ENCODE assay signal across 2 worm cellular contexts in the genomic region with DNA sequence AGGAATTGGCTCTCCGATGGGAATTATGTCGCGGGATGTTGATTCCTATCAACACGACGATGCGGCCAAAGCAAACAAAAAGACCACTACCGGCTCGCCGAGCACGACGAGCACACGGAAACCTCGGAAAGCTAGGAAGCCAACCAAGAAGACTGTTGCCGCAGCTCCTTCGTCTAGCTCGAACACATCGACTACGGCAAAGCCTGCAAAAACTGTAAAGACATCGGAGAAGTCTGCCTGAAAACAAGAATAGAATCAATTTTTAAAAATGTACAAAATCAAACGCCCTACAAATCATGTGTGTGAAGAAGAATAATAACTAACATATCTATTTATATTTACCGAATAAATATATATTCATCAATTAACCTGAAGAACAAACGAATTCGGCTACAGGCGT.
TF ChIP-seq lines count a peak whose summit lies in the region.

No protein-coding gene starts in this region.

TF ChIP-seq in whole organism, L4 larva, 104 proteins besides CTCF, POLR2A, EP300 and RAD21 (continued from another document):
- TF ChIP-seq nhr-77 (tag; optimal IDR thresholded peaks at IDR 0.05; lab: Kevin White, UChicago) (no peak), dmd-9 (GFP tag; IDR thresholded peaks at IDR 0.05; lab: Robert Waterston, UW) (no peak), madf-5 (GFP tag; IDR thresholded peaks at IDR 0.05; lab: Robert Waterston, UW) (no peak), mes-2 (tag; optimal IDR thresholded peaks at IDR 0.05; lab: Kevin White, UChicago; ENCODE audit: poor library complexity, severe bottlenecking) (peak; percentile 22), mdl-1 (tag; optimal IDR thresholded peaks at IDR 0.05; lab: Kevin White, UChicago) (no peak), aha-1 (tag; lab: Kevin White, UChicago) (peak; percentile 91)
TF ChIP-seq in whole organism, L4 larva: peak in this region for 9.

TF ChIP-seq in whole organism, young adult, 124 proteins besides CTCF, POLR2A, EP300 and RAD21 (continued from another document):
- TF ChIP-seq ceh-27 (GFP tag; optimal IDR thresholded peaks at IDR 0.05; lab: Kevin White, UChicago) (no peak), zfh-2 (GFP tag; conservative IDR thresholded peaks at IDR 0.05; lab: Robert Waterston, UW) (no peak), D2030.7 (GFP tag; IDR thresholded peaks at IDR 0.05; lab: Robert Waterston, UW) (peak; percentile 15; the same call in 1 of the 2 replicates), rcor-1 (GFP tag; IDR thresholded peaks at IDR 0.05; lab: Robert Waterston, UW) (no peak), snpc-1.3 (tag; optimal IDR thresholded peaks at IDR 0.05; lab: Kevin White, UChicago; ENCODE audit: insufficient read depth) (peak; percentile 66), rpc-1 (optimal IDR thresholded peaks at IDR 0.05; lab: Kevin White, UChicago) (no peak), rpc-1 (tag; optimal IDR thresholded peaks at IDR 0.05; lab: Kevin White, UChicago) (no peak), K11D2.4 (GFP tag; IDR thresholded peaks at IDR 0.05; lab: Robert Waterston, UW) (no peak), ceh-58 (GFP tag; IDR thresholded peaks at IDR 0.05; lab: Robert Waterston, UW) (no peak), fkh-3 (tag; optimal IDR thresholded peaks at IDR 0.05; lab: Kevin White, UChicago) (no peak), F10E7.11 (tag; optimal IDR thresholded peaks at IDR 0.05; lab: Kevin White, UChicago) (peak; percentile 16), cebp-1 (GFP tag; IDR thresholded peaks at IDR 0.05; lab: Robert Waterston, UW) (no peak), cebp-1 (tag; optimal IDR thresholded peaks at IDR 0.05; lab: Kevin White, UChicago) (peak; percentile 4), unc-62 (GFP tag; optimal IDR thresholded peaks at IDR 0.05; lab: Kevin White, UChicago) (no peak), lin-26 (GFP tag; IDR thresholded peaks at IDR 0.05; lab: Robert Waterston, UW) (peak; percentile 51; the same call in 1 of the 2 replicates), madf-6 (GFP tag; IDR thresholded peaks at IDR 0.05; lab: Robert Waterston, UW) (peak; percentile 50; the same call in 1 of the 2 replicates), F49E8.2 (tag; optimal IDR thresholded peaks at IDR 0.05; lab: Kevin White, UChicago; ENCODE audit: insufficient read depth) (peak; percentile 3), gei-17 (GFP tag; optimal IDR thresholded peaks at IDR 0.05; lab: Kevin White, UChicago) (no peak), C06A6.2 (GFP tag; conservative IDR thresholded peaks at IDR 0.05; lab: Robert Waterston, UW) (no peak), cebp-2 (GFP tag; IDR thresholded peaks at IDR 0.05; lab: Robert Waterston, UW) (no peak), madf-3 (GFP tag; IDR thresholded peaks at IDR 0.05; lab: Robert Waterston, UW) (peak; percentile 26; the same call in 1 of the 2 replicates), nhr-120 (GFP tag; IDR thresholded peaks at IDR 0.05; lab: Robert Waterston, UW) (no peak), F55B11.4 (tag; optimal IDR thresholded peaks at IDR 0.05; lab: Kevin White, UChicago; ENCODE audit: borderline replicate concordance, insufficient read depth) (no peak), F22D6.2 (tag; optimal IDR thresholded peaks at IDR 0.05; lab: Kevin White, UChicago) (no peak), lsl-1 (GFP tag; optimal IDR thresholded peaks at IDR 0.05; lab: Kevin White, UChicago) (peak; percentile 17), nfyb-1 (GFP tag; IDR thresholded peaks at IDR 0.05; lab: Robert Waterston, UW) (no peak), xnd-1 (tag; optimal IDR thresholded peaks at IDR 0.05; lab: Kevin White, UChicago) (peak; percentile 1), attf-5 (GFP tag; optimal IDR thresholded peaks at IDR 0.05; lab: Kevin White, UChicago) (no peak), F57C9.4 (tag; optimal IDR thresholded peaks at IDR 0.05; lab: Kevin White, UChicago) (no peak), athp-1 (tag; optimal IDR thresholded peaks at IDR 0.05; lab: Kevin White, UChicago) (peak; percentile 63), bed-2 (GFP tag; IDR thresholded peaks at IDR 0.05; lab: Robert Waterston, UW) (no peak), ztf-25 (GFP tag; IDR thresholded peaks at IDR 0.05; lab: Robert Waterston, UW) (no peak), egl-44 (GFP tag; IDR thresholded peaks at IDR 0.05; lab: Robert Waterston, UW) (no peak), madf-10 (tag; optimal IDR thresholded peaks at IDR 0.05; lab: Kevin White, UChicago) (no peak), unc-130 (GFP tag; optimal IDR thresholded peaks at IDR 0.05; lab: Kevin White, UChicago) (peak; percentile 38), rec-8 (tag; optimal IDR thresholded peaks at IDR 0.05; lab: Kevin White, UChicago) (no peak), nhr-80 (tag; optimal IDR thresholded peaks at IDR 0.05; lab: Kevin White, UChicago) (no peak), sea-2 (GFP tag; IDR thresholded peaks at IDR 0.05; lab: Robert Waterston, UW) (no peak), Y79H2A.3 (GFP tag; conservative IDR thresholded peaks at IDR 0.05; lab: Robert Waterston, UW) (0 out of 2 replicates have a peak, but pooled peaks have one; percentile 52), snpc-1.1 (tag; optimal IDR thresholded peaks at IDR 0.05; lab: Kevin White, UChicago; ENCODE audit: insufficient read depth) (peak; percentile 65), ztf-22 (GFP tag; optimal IDR thresholded peaks at IDR 0.05; lab: Kevin White, UChicago) (no peak), F37B4.10 (GFP tag; IDR thresholded peaks at IDR 0.05; lab: Robert Waterston, UW) (no peak), Y53G8AR.9 (GFP tag; conservative IDR thresholded peaks at IDR 0.05; lab: Robert Waterston, UW) (0 out of 2 replicates have a peak, but pooled peaks have one; percentile 49), nhr-90 (tag; optimal IDR thresholded peaks at IDR 0.05; lab: Kevin White, UChicago) (no peak), let-526 (GFP tag; IDR thresholded peaks at IDR 0.05; lab: Robert Waterston, UW) (no peak), bed-1 (GFP tag; IDR thresholded peaks at IDR 0.05; lab: Robert Waterston, UW) (no peak), ztf-6 (GFP tag; IDR thresholded peaks at IDR 0.05; lab: Robert Waterston, UW) (no peak), ztf-3 (GFP tag; optimal IDR thresholded peaks at IDR 0.05; lab: Kevin White, UChicago) (no peak), Y67H2A.10 (GFP tag; conservative IDR thresholded peaks at IDR 0.05; lab: Robert Waterston, UW) (no peak), C17E4.6 (GFP tag; IDR thresholded peaks at IDR 0.05; lab: Robert Waterston, UW) (no peak), F39B2.1 (GFP tag; IDR thresholded peaks at IDR 0.05; lab: Robert Waterston, UW) (no peak), F52B5.7 (tag; optimal IDR thresholded peaks at IDR 0.05; lab: Kevin White, UChicago) (no peak), K12H6.12 (tag; optimal IDR thresholded peaks at IDR 0.05; lab: Kevin White, UChicago) (no peak), sptf-2 (GFP tag; optimal IDR thresholded peaks at IDR 0.05; lab: Kevin White, UChicago) (no peak), let-607 (tag; optimal IDR thresholded peaks at IDR 0.05; lab: Kevin White, UChicago) (no peak), hrde-1 (tag; optimal IDR thresholded peaks at IDR 0.05; lab: Kevin White, UChicago; ENCODE audit: borderline replicate concordance) (peak; percentile 94), dpl-1 (GFP tag; optimal IDR thresholded peaks at IDR 0.05; lab: Kevin White, UChicago) (no peak), zim-3 (tag; optimal IDR thresholded peaks at IDR 0.05; lab: Kevin White, UChicago) (no peak), egl-18 (GFP tag; IDR thresholded peaks at IDR 0.05; lab: Robert Waterston, UW) (no peak), pbrm-1 (GFP tag; IDR thresholded peaks at IDR 0.05; lab: Robert Waterston, UW) (no peak; the same call in 1 of the 2 replicates), T07F8.4 (tag; optimal IDR thresholded peaks at IDR 0.05; lab: Kevin White, UChicago) (no peak), ets-4 (GFP tag; optimal IDR thresholded peaks at IDR 0.05; lab: Kevin White, UChicago) (no peak), T26A5.8 (tag; optimal IDR thresholded peaks at IDR 0.05; lab: Kevin White, UChicago) (no peak), ztf-28 (GFP tag; IDR thresholded peaks at IDR 0.05; lab: Robert Waterston, UW) (no peak), akir-1 (GFP tag; optimal IDR thresholded peaks at IDR 0.05; lab: Kevin White, UChicago) (no peak), lsy-27 (tag; optimal IDR thresholded peaks at IDR 0.05; lab: Kevin White, UChicago; ENCODE audit: borderline replicate concordance, insufficient read depth) (no peak), hlh-26 (GFP tag; conservative IDR thresholded peaks at IDR 0.05; lab: Robert Waterston, UW) (no peak), attf-3 (GFP tag; conservative IDR thresholded peaks at IDR 0.05; lab: Robert Waterston, UW) (no peak), ceh-40 (GFP tag; IDR thresholded peaks at IDR 0.05; lab: Robert Waterston, UW) (no peak), nfya-2 (GFP tag; IDR thresholded peaks at IDR 0.05; lab: Robert Waterston, UW) (no peak)
TF ChIP-seq in whole organism, young adult: peak in this region for 32.
